Fruit fly (Drosophila melanogaster): ENCODE results near the gene Ret.

Gene Ret

DNA sequence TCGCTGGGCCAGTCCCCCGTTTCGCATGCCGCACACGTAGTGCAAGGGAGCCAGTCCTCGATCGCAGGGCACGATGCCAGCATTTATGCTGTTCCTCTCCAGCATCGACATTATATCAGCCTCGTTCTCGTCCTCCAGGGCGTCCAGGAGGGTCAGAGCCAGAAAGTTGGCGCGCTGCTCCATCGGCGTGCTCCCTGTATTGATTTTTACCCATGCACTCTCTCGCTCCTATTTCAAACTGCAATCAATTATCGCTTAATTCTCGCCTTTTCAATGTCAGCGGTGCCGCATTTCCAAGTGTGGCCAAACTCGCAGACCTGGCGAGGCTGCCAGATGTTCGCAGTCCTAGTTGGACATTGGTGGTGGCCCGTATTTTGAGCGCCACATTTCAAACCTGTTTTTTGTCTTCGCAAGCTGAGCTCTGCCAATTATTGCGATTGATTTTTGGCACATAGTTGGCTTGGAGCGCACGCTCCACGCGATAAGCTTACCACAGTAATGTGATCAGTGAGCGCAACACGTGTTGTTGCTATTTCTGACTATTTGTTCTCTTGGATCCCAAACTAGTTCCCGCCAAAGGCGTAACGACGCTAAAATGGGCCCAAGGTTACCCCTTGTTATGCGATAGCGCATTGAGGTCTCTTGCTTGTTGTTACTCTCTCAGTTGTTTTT is 19.8 kb upstream of the Ret start, which contains the start of gene CG8679:
Gene CG8679, minus strand, starts transcription at position 305 of the 672 bp plus-strand sequence.
- TF ChIP-seq bab1 (GFP tag; optimal IDR thresholded peaks at IDR 0.05): peak; percentile 27
- TF ChIP-seq Mnt (GFP tag; optimal IDR thresholded peaks at IDR 0.05): peak; percentile 69
- peak; percentile 6 for TF ChIP-seq CG12768 (GFP tag; optimal IDR thresholded peaks at IDR 0.05)
- peak; percentile 69 for TF ChIP-seq cic (GFP tag; optimal IDR thresholded peaks at IDR 0.05)
- no peak for TF ChIP-seq ovo (GFP tag; optimal IDR thresholded peaks at IDR 0.05)

DNA sequence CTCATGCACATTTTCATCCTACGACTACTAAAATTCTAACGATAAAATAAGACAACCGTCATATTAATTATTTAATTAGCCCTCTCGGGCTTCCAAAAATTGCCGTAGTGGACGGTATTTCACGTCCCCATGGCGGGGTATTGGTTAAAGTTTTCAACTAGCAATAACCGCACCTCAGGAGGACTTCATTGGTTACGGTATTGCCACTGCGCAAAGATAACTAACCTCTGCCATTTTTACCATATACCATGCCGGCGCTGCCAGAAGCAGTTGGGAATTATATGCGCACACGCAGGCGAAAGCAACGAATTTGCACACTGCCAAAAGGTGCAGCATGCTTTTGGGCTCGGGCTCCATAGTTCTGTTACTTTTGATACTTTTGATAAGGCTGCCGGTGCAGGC is 16.4 kb upstream of the Ret start:
- no peak for TF ChIP-seq Clk (GFP tag; optimal IDR thresholded peaks at IDR 0.05)
- peak; percentile 66 for TF ChIP-seq tj (GFP tag; optimal IDR thresholded peaks at IDR 0.05)
- TF ChIP-seq Hr96 (GFP tag; optimal IDR thresholded peaks at IDR 0.05): peak; percentile 69
- TF ChIP-seq CG7101 (tag; optimal IDR thresholded peaks at IDR 0.05): peak; percentile 30
- peak; percentile 25 for TF ChIP-seq CG14711 (tag; optimal IDR thresholded peaks at IDR 0.05)
- peak; percentile 9 for TF ChIP-seq ovo (GFP tag; optimal IDR thresholded peaks at IDR 0.05)
- TF ChIP-seq cnc (optimal IDR thresholded peaks at IDR 0.05): no peak
- no peak for TF ChIP-seq CG33017 (tag; optimal IDR thresholded peaks at IDR 0.05)
- peak; percentile 37 for TF ChIP-seq Crg-1 (GFP tag; optimal IDR thresholded peaks at IDR 0.05)
- TF ChIP-seq CG7045 (GFP tag; optimal IDR thresholded peaks at IDR 0.05): no peak
- peak; percentile 57 for TF ChIP-seq bab1 (GFP tag; optimal IDR thresholded peaks at IDR 0.05)
- TF ChIP-seq kay (GFP tag; ENCODE audit: borderline replicate concordance): no peak
- TF ChIP-seq CG11617 (GFP tag; optimal IDR thresholded peaks at IDR 0.05): no peak
- TF ChIP-seq Mnt (GFP tag; optimal IDR thresholded peaks at IDR 0.05): peak; percentile 55
- peak; percentile 3 for TF ChIP-seq cic (GFP tag; optimal IDR thresholded peaks at IDR 0.05)
- peak; percentile 64 for TF ChIP-seq pad (GFP tag; optimal IDR thresholded peaks at IDR 0.05)
- TF ChIP-seq toe (GFP tag; optimal IDR thresholded peaks at IDR 0.05): no peak
- TF ChIP-seq CG5204 (GFP tag; optimal IDR thresholded peaks at IDR 0.05): no peak
- TF ChIP-seq CG1620 (GFP tag; optimal IDR thresholded peaks at IDR 0.05): peak; percentile 57
- no peak for TF ChIP-seq CG12768 (GFP tag; optimal IDR thresholded peaks at IDR 0.05)

DNA sequence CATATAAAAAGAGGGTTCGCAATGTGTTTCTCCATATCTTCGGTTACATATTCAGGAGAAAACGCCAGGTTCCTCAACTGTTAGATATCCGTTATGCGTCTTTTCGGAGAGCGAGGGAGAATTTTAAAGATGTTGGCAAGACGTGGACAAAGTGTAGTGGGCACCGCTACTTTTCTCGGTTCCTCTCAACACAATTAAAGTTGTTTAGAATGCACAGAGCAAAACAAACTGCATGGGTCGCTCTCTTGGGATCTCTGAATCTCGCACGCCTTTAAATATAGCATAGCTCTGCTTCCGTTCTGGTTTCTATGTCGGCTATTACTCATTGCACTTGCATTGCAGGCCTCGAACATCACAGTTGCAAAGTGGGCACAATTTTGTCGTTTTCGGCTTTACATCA is 7.6 kb upstream of the Ret start, which contains the start of gene clumsy:
Gene clumsy, plus strand, starts transcription at position 301 of the 400 bp plus-strand sequence.
- no peak for TF ChIP-seq bab1 (GFP tag; optimal IDR thresholded peaks at IDR 0.05)
- TF ChIP-seq pad (GFP tag; optimal IDR thresholded peaks at IDR 0.05): peak; percentile 19

DNA sequence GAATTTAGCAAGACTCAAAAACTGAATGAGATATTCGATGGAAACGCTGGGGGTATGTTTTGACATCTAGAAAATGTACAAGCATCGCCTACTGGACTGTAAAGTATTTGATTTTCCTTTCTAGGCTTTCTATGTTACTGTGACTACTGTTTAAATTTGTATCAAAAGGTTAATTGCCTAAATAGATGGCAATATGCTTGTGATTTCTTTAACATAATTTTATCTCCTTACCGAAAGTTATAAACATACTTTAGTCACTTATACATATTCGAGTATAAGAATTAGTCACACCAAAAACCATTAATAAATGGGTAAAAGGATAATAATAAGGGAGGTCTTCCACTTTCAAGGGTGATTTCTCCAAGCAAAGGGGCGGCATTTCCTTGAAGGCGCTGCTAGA is 4.1 kb upstream of the Ret start, which contains the start of gene CG31988:
Gene CG31988, minus strand, starts transcription at position 101 of the 400 bp plus-strand sequence.
- TF ChIP-seq Mnt (GFP tag; optimal IDR thresholded peaks at IDR 0.05): no peak
- TF ChIP-seq ovo (GFP tag; optimal IDR thresholded peaks at IDR 0.05): no peak
- TF ChIP-seq CG5204 (GFP tag; optimal IDR thresholded peaks at IDR 0.05): no peak
- no peak for TF ChIP-seq Hr96 (GFP tag; optimal IDR thresholded peaks at IDR 0.05)
- TF ChIP-seq CG7045 (GFP tag; optimal IDR thresholded peaks at IDR 0.05): no peak
- TF ChIP-seq CG7101 (tag; optimal IDR thresholded peaks at IDR 0.05): no peak
- TF ChIP-seq Crg-1 (GFP tag; optimal IDR thresholded peaks at IDR 0.05): no peak
- no peak for TF ChIP-seq CG11617 (GFP tag; optimal IDR thresholded peaks at IDR 0.05)

DNA sequence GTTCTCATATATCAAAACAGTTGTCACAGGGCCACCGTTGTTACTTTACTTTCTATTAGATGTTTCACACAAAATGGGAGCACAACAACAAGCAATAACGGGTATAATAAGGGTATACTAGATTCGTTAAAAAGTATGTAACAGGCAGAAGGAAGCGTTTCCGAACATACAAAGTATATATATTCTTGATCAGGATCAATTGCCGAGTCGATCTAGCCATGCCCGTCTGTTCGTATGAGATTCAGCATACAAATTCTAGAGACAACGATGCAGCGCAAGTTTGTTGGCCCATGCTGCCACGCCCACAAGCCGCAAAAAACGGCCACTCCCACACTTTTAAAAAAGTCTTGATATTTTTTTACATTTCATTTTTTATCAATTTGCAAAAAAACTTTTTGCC is 1.7 kb upstream of the Ret start, which contains the start of gene CG31624:
Gene CG31624, minus strand, starts transcription at position 101 of the 400 bp plus-strand sequence.
- TF ChIP-seq pad (GFP tag; optimal IDR thresholded peaks at IDR 0.05): no peak
- TF ChIP-seq bab1 (GFP tag; optimal IDR thresholded peaks at IDR 0.05): no peak
- no peak for TF ChIP-seq CG33017 (tag; optimal IDR thresholded peaks at IDR 0.05)
- TF ChIP-seq CG7045 (GFP tag; optimal IDR thresholded peaks at IDR 0.05): no peak

DNA sequence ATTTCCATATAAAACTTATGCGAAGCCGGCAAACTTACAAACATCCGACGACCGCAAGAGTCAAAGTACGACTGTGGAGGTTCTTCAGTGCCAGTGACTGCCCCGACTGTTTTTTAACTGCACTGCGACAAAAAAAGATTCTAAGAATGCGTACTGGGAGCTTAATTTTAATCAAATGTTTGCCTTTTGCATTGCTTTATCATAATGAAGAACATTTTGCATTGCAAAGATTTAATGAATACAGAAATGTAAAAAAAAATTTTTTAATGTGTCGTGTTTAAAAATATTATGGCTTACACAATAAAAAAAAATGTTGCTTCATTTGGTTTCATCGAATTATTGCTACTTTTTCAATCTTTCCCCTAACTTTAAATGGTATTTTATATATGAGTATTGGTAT is 1.4 kb downstream of the Ret start:
- TF ChIP-seq Clk (GFP tag; optimal IDR thresholded peaks at IDR 0.05) (no peak), CG1620 (GFP tag; optimal IDR thresholded peaks at IDR 0.05) (no peak), cic (GFP tag; optimal IDR thresholded peaks at IDR 0.05) (no peak), CG12768 (GFP tag; optimal IDR thresholded peaks at IDR 0.05) (no peak), kay (GFP tag; ENCODE audit: borderline replicate concordance) (no peak), Mnt (GFP tag; optimal IDR thresholded peaks at IDR 0.05) (no peak), bab1 (GFP tag; optimal IDR thresholded peaks at IDR 0.05) (no peak), CG11617 (GFP tag; optimal IDR thresholded peaks at IDR 0.05) (no peak), CG14711 (tag; optimal IDR thresholded peaks at IDR 0.05) (no peak), CG33017 (tag; optimal IDR thresholded peaks at IDR 0.05) (no peak), Hr96 (GFP tag; optimal IDR thresholded peaks at IDR 0.05) (no peak), tj (GFP tag; optimal IDR thresholded peaks at IDR 0.05) (no peak), Crg-1 (GFP tag; optimal IDR thresholded peaks at IDR 0.05) (no peak), pad (GFP tag; optimal IDR thresholded peaks at IDR 0.05) (no peak)

DNA sequence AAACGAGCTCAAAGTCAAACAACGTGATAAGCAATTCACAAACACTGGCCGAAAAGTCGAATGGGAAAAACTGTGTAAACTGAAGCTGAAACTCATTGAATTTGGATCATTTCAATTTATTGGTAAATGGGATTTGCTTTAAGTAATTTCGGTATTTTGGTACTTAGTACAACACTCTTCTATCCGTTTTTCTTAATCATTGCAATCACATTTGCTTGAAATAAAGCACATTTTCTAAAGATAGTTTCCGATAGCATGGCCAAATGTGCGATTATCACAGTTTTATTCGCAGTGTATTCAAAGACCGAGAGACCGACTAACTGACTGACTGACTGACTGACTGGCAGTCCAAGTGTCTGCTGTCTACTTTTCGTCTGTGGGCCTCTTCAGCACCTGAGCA is 2.1 kb downstream of the Ret start:
- no peak for TF ChIP-seq tj (GFP tag; optimal IDR thresholded peaks at IDR 0.05)
- no peak for TF ChIP-seq CG5204 (GFP tag; optimal IDR thresholded peaks at IDR 0.05)
- TF ChIP-seq Clk (GFP tag; optimal IDR thresholded peaks at IDR 0.05): no peak

Data from whole organism, adult.